Worm (Caenorhabditis elegans): ENCODE measurements around the gene gid-7.

DNA sequence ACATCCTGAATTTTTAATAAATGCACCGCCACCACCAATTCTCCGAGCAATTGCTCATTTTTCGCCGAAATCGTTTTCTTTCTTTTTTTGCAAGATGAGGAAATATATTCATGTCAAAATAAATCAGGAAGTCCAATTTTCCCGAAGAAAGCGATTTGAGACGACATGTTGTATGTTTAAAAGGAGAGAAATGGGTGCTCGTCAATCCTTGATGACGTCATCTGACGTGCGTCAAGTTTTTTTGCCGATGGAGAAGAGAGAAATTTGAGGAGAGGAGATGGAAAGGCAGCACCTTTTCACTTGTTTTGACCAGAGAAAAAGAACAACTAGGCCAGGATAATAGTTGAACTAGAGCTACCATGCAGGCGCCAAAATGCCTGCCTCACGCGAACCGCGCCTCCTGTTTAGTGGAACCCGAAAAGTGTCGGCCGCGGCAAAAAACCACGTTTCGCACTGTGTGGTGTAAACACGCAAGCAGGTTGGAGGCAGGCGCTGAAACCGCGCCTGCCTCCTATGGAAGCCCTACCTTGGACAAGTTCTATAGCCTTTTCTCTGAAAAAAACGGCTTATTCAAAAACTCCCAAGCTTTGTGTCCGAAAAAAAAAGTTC, 40.5 kb downstream of the gid-7 start:
- no peak for TF ChIP-seq elt-1 (tag; optimal IDR thresholded peaks at IDR 0.05; ENCODE audit: borderline replicate concordance, insufficient read depth)
- TF ChIP-seq unc-62 (GFP tag; optimal IDR thresholded peaks at IDR 0.05), result peak; percentile 40
- TF ChIP-seq elt-3 (tag; optimal IDR thresholded peaks at IDR 0.05), result no peak
- peak; percentile 10 for TF ChIP-seq ces-1 (GFP tag; optimal IDR thresholded peaks at IDR 0.05)
- TF ChIP-seq mep-1 (tag; optimal IDR thresholded peaks at IDR 0.05), result no peak
- no peak for TF ChIP-seq zip-8 (tag; optimal IDR thresholded peaks at IDR 0.05)
- TF ChIP-seq nhr-12 (tag; optimal IDR thresholded peaks at IDR 0.05), result no peak
- no peak for TF ChIP-seq nhr-237 (tag; optimal IDR thresholded peaks at IDR 0.05)
- TF ChIP-seq pha-4 (tag; optimal IDR thresholded peaks at IDR 0.05), result no peak
- no peak for TF ChIP-seq lin-32 (GFP tag; optimal IDR thresholded peaks at IDR 0.05)
- TF ChIP-seq blmp-1 (tag; optimal IDR thresholded peaks at IDR 0.05), result no peak
- TF ChIP-seq unc-39 (tag; optimal IDR thresholded peaks at IDR 0.05), result no peak

All from whole organism, mixed stage, embryonic.